Worm (Caenorhabditis elegans) whole organism, L1 larva: ENCODE data around the gene F32H5.1.

Experiments used
- C16A3.4 ChIP-seq: fragments of 150-350 bp; optimal IDR thresholded peaks from 2 replicates; lab custom pipeline; 2014; ENCODE audit warnings: missing biosample characterization, missing genetic modification characterization
- C34B4.2 ChIP-seq: sonication (generic microtip); optimal IDR thresholded peaks from 2 replicates; lab custom pipeline; 2017; ENCODE audit warnings: mild to moderate bottlenecking, missing genetic modification characterization, missing compliant biosample characterization
- F16B12.6 ChIP-seq: fragments of 150-350 bp; optimal IDR thresholded peaks from 2 replicates; lab custom pipeline; 2014; ENCODE audit warnings: missing biosample characterization, missing genetic modification characterization
- Y116A8C.19 ChIP-seq: sonication (generic microtip); optimal IDR thresholded peaks from 2 replicates; lab custom pipeline; 2016; ENCODE audit warnings: missing compliant biosample characterization, missing genetic modification characterization, borderline replicate concordance
- aly-2 ChIP-seq: fragments of 150-350 bp; optimal IDR thresholded peaks from 2 replicates; lab custom pipeline; 2014; ENCODE audit warnings: missing biosample characterization, missing genetic modification characterization
- ama-1 ChIP-seq: fragments of 150-350 bp; optimal IDR thresholded peaks from 2 replicates; lab custom pipeline; 2014
- blmp-1 ChIP-seq: fragments of 150-350 bp; optimal IDR thresholded peaks from 2 replicates; lab custom pipeline; 2014; ENCODE audit warnings: missing biosample characterization, missing genetic modification characterization
- ceh-63 ChIP-seq: fragments of 200-800 bp; sonication (Bioruptor generic); optimal IDR thresholded peaks from 2 replicates; lab custom pipeline; 2018; ENCODE audit warnings: mild to moderate bottlenecking, missing genetic modification characterization, missing compliant biosample characterization
- ceh-8 ChIP-seq: fragments of 200-800 bp; sonication (Bioruptor generic); optimal IDR thresholded peaks from 2 replicates; lab custom pipeline; 2018; ENCODE audit warnings: mild to moderate bottlenecking, missing genetic modification characterization, moderate library complexity, missing compliant biosample characterization
- ceh-82 ChIP-seq, 3 experiments: fragments of 150-350 bp in 1 of 3; sonication (generic microtip) in 2 of 3; optimal IDR thresholded peaks; 2 replicates each; lab custom pipeline; 2014 to 2017; ENCODE audit warnings: missing biosample characterization in 3 of 3, missing genetic modification characterization in 3 of 3
- ceh-88 ChIP-seq: fragments of 200-800 bp; sonication (Bioruptor generic); IDR thresholded peaks from 2 replicates; pipeline ENCODE4 v1.3.6; 2022; ENCODE audit warnings: missing genetic modification characterization, missing compliant biosample characterization
- ceh-90 ChIP-seq: sonication (generic microtip); optimal IDR thresholded peaks from 2 replicates; lab custom pipeline; 2016; ENCODE audit warnings: missing genetic modification characterization, missing compliant biosample characterization
- dpl-1 ChIP-seq, 3 experiments: fragments of 150-350 bp in 2 of 3; sonication (generic microtip) in 1 of 3; optimal IDR thresholded peaks; 2 replicates each; lab custom pipeline; 2014 to 2017; ENCODE audit warnings: missing biosample characterization in 3 of 3, missing genetic modification characterization in 3 of 3, missing genetic modification reagents in 3 of 3
- efl-1 ChIP-seq, 4 experiments: fragments of 150-350 bp; optimal IDR thresholded peaks in 3 of 4; peaks in 1 of 4; 1 replicate in 1 of 4; 2 replicates in 3 of 4; lab custom pipeline; 2014; ENCODE audit warnings: missing biosample characterization in 2 of 4, missing genetic modification characterization in 2 of 4, missing genetic modification reagents in 2 of 4
- egl-13 ChIP-seq: sonication (generic microtip); optimal IDR thresholded peaks from 2 replicates; lab custom pipeline; 2016; ENCODE audit warnings: missing genotype, missing genetic modification reagents, missing genetic modification characterization, missing compliant biosample characterization
- elt-2 ChIP-seq: sonication (generic microtip); optimal IDR thresholded peaks from 2 replicates; lab custom pipeline; 2016; ENCODE audit warnings: missing genetic modification characterization, mild to moderate bottlenecking, inconsistent platforms, missing compliant biosample characterization, missing genetic modification reagents
- elt-3 ChIP-seq, 6 experiments: fragments of 150-350 bp in 1 of 6; sonication (generic microtip); optimal IDR thresholded peaks; 2 replicates each; lab custom pipeline; 2017 to 2018; ENCODE audit warnings: missing biosample characterization in 6 of 6, missing genetic modification characterization in 6 of 6, inconsistent platforms in 1 of 6
- fkh-4 ChIP-seq: sonication (generic microtip); optimal IDR thresholded peaks from 2 replicates; lab custom pipeline; 2016; ENCODE audit warnings: missing compliant biosample characterization, missing genetic modification characterization, borderline replicate concordance
- fkh-8 ChIP-seq: sonication (generic microtip); optimal IDR thresholded peaks from 2 replicates; lab custom pipeline; 2016; ENCODE audit warnings: mild to moderate bottlenecking, missing genetic modification characterization, missing compliant biosample characterization
- fos-1 ChIP-seq: fragments of 150-350 bp; optimal IDR thresholded peaks from 2 replicates; lab custom pipeline; 2014; ENCODE audit warnings: missing biosample characterization, missing genetic modification characterization
- grh-1 ChIP-seq: fragments of 200-800 bp; sonication (Bioruptor generic); IDR thresholded peaks from 2 replicates; pipeline ENCODE4 v1.3.6; 2022; ENCODE audit warnings: missing genetic modification reagents, missing genetic modification characterization, missing compliant biosample characterization
- hlh-17 ChIP-seq: fragments of 200-800 bp; sonication (Bioruptor generic); optimal IDR thresholded peaks from 2 replicates; lab custom pipeline; 2018; ENCODE audit warnings: missing genetic modification characterization, mild to moderate bottlenecking, missing compliant biosample characterization, moderate library complexity, borderline replicate concordance
- hpl-2 ChIP-seq: fragments of 150-350 bp; optimal IDR thresholded peaks from 2 replicates; lab custom pipeline; 2014; ENCODE audit warnings: missing biosample characterization, missing genetic modification reagents, missing genetic modification characterization
- jun-1 ChIP-seq: fragments of 150-350 bp; optimal IDR thresholded peaks from 2 replicates; lab custom pipeline; 2014; ENCODE audit warnings: missing biosample characterization, missing genetic modification reagents, missing genetic modification characterization
- lin-15B ChIP-seq: fragments of 150-350 bp; sonication (generic microtip); optimal IDR thresholded peaks from 3 replicates; lab custom pipeline; 2014; ENCODE audit warnings: missing biosample characterization, missing genetic modification characterization
- lin-35 ChIP-seq, 2 experiments: fragments of 150-350 bp; optimal IDR thresholded peaks; 2 replicates each; lab custom pipeline; 2014; ENCODE audit warnings: missing biosample characterization in 2 of 2, missing genetic modification characterization in 2 of 2, missing genetic modification reagents in 2 of 2
- lin-39 ChIP-seq: fragments of 150-350 bp; optimal IDR thresholded peaks from 2 replicates; lab custom pipeline; 2014; ENCODE audit warnings: missing biosample characterization, missing genetic modification reagents, missing genetic modification characterization
- lsy-2 ChIP-seq, 2 experiments: fragments of 150-350 bp; optimal IDR thresholded peaks; 2 replicates each; lab custom pipeline; 2014; ENCODE audit warnings: missing biosample characterization in 2 of 2, missing genetic modification characterization in 2 of 2
- mep-1 ChIP-seq: fragments of 150-350 bp; optimal IDR thresholded peaks from 2 replicates; lab custom pipeline; 2014; ENCODE audit warnings: missing biosample characterization, missing genetic modification characterization
- nhr-12 ChIP-seq: sonication (generic microtip); optimal IDR thresholded peaks from 2 replicates; lab custom pipeline; 2017; ENCODE audit warnings: missing biosample characterization, missing genetic modification characterization
- nhr-19 ChIP-seq: fragments of 200-800 bp; sonication (Bioruptor generic); conservative IDR thresholded peaks from 2 replicates; pipeline ENCODE4 v1.3.6; 2022; ENCODE audit warnings: missing genetic modification characterization, missing compliant biosample characterization
- nhr-20 ChIP-seq: sonication (generic microtip); optimal IDR thresholded peaks from 2 replicates; lab custom pipeline; 2016; ENCODE audit warnings: mild to moderate bottlenecking, missing genetic modification characterization, missing compliant biosample characterization
- nhr-237 ChIP-seq: fragments of 150-350 bp; optimal IDR thresholded peaks from 2 replicates; lab custom pipeline; 2014; ENCODE audit warnings: missing biosample characterization, missing genetic modification characterization
- nhr-28 ChIP-seq: fragments of 150-350 bp; optimal IDR thresholded peaks from 2 replicates; lab custom pipeline; 2014; ENCODE audit warnings: missing biosample characterization, missing genetic modification characterization
- nhr-47 ChIP-seq: sonication (generic microtip); optimal IDR thresholded peaks from 2 replicates; lab custom pipeline; 2016; ENCODE audit warnings: mild to moderate bottlenecking, missing genetic modification characterization, moderate library complexity, missing compliant biosample characterization
- nhr-71 ChIP-seq: sonication (generic microtip); optimal IDR thresholded peaks from 2 replicates; lab custom pipeline; 2016; ENCODE audit warnings: mild to moderate bottlenecking, missing genetic modification characterization, moderate library complexity, missing compliant biosample characterization
- nhr-85 ChIP-seq: sonication (generic microtip); peaks from one replicate; lab custom pipeline; 2016; ENCODE audit warnings: missing genetic modification characterization, inconsistent platforms, missing compliant biosample characterization
- nhr-90 ChIP-seq: sonication (generic microtip); optimal IDR thresholded peaks from 2 replicates; lab custom pipeline; 2016; ENCODE audit warnings: mild to moderate bottlenecking, missing genetic modification characterization, missing compliant biosample characterization; ENCODE audit not compliant: poor library complexity
- pag-3 ChIP-seq: sonication (generic microtip); optimal IDR thresholded peaks from 2 replicates; lab custom pipeline; 2017; ENCODE audit warnings: missing genetic modification characterization, mild to moderate bottlenecking, missing compliant biosample characterization, antibody characterized with exemption, borderline replicate concordance; ENCODE audit not compliant: insufficient read depth
- pax-3 ChIP-seq: fragments of 200-800 bp; sonication (Bioruptor generic); optimal IDR thresholded peaks from 2 replicates; lab custom pipeline; 2018; ENCODE audit warnings: mild to moderate bottlenecking, missing genetic modification characterization, moderate library complexity, missing compliant biosample characterization
- rnt-1 ChIP-seq: sonication (generic microtip); optimal IDR thresholded peaks from 2 replicates; lab custom pipeline; 2016; ENCODE audit warnings: mild to moderate bottlenecking, missing genetic modification characterization, moderate library complexity, missing compliant biosample characterization
- skn-1 ChIP-seq: fragments of 150-350 bp; optimal IDR thresholded peaks from 2 replicates; lab custom pipeline; 2014; ENCODE audit warnings: missing biosample characterization, missing genetic modification characterization
- snpc-4 ChIP-seq: fragments of 150-350 bp; optimal IDR thresholded peaks from 2 replicates; lab custom pipeline; 2014; ENCODE audit warnings: missing biosample characterization, missing genetic modification characterization
- snu-23 ChIP-seq: sonication (generic microtip); optimal IDR thresholded peaks from 2 replicates; lab custom pipeline; 2016; ENCODE audit warnings: missing genetic modification characterization, missing compliant biosample characterization
- sox-4 ChIP-seq: sonication (generic microtip); optimal IDR thresholded peaks from 2 replicates; lab custom pipeline; 2016; ENCODE audit warnings: missing genetic modification characterization, missing compliant biosample characterization
- unc-130 ChIP-seq: fragments of 150-350 bp; optimal IDR thresholded peaks from 2 replicates; lab custom pipeline; 2017; ENCODE audit warnings: missing biosample characterization, missing genetic modification characterization, inconsistent platforms
- unc-62 ChIP-seq: fragments of 150-350 bp; optimal IDR thresholded peaks from 2 replicates; lab custom pipeline; 2014; ENCODE audit warnings: missing biosample characterization, missing genetic modification reagents, missing genetic modification characterization
- unc-98 ChIP-seq: fragments of 200-800 bp; sonication (Bioruptor generic); IDR thresholded peaks from 2 replicates; pipeline ENCODE4 v1.3.6; 2022; ENCODE audit warnings: missing genetic modification characterization, missing compliant biosample characterization
- ztf-11 ChIP-seq, 2 experiments: sonication (generic microtip); optimal IDR thresholded peaks; 2 replicates each; lab custom pipeline; 2016 to 2017; ENCODE audit warnings: missing genetic modification characterization in 2 of 2, missing biosample characterization in 1 of 2, missing compliant biosample characterization in 1 of 2

Gene F32H5.1

ce11 chrV:13380178-13380577 is 22.3 kb upstream of the F32H5.1 start, which contains the start of gene ifbp-1 (continued):
- no peak for TF ChIP-seq hlh-17 (GFP tag; lab: Kevin White, UChicago)
- TF ChIP-seq lsy-2 (tag; optimal IDR thresholded peaks at IDR 0.05; lab: Kevin White, UChicago): peak; percentile 57 to 82
- no peak for TF ChIP-seq unc-98 (GFP tag; lab: Robert Waterston, UW)
- peak in 1 of 3 experiments; percentile 19 for TF ChIP-seq ceh-82 (tag; optimal IDR thresholded peaks at IDR 0.05; lab: Kevin White, UChicago)
- TF ChIP-seq egl-13 (tag; lab: Kevin White, UChicago): no peak
- no peak for TF ChIP-seq ceh-8 (GFP tag; lab: Kevin White, UChicago)
- TF ChIP-seq aly-2 (tag; lab: Kevin White, UChicago): no peak
- peak; percentile 26 to 74 (median 51) for TF ChIP-seq dpl-1 (GFP tag; optimal IDR thresholded peaks at IDR 0.05; lab: Kevin White, UChicago)
- no peak for TF ChIP-seq ceh-88 (GFP tag; lab: Robert Waterston, UW)
- TF ChIP-seq fkh-4 (tag; lab: Kevin White, UChicago): no peak

- TF ChIP-seq skn-1: no peak
- TF ChIP-seq jun-1 (tag; lab: Kevin White, UChicago): peak; percentile 15
- TF ChIP-seq unc-62: no peak
- TF ChIP-seq nhr-237 (tag; lab: Kevin White, UChicago): no peak
- no peak for TF ChIP-seq nhr-19 (GFP tag; lab: Robert Waterston, UW)
- TF ChIP-seq snpc-4 (tag; lab: Kevin White, UChicago): no peak
- no peak for TF ChIP-seq efl-1 (optimal IDR thresholded peaks at IDR 0.05; lab: Kevin White, UChicago)
- TF ChIP-seq efl-1 (GFP tag; optimal IDR thresholded peaks at IDR 0.05 in 1 of 2; lab: Kevin White, UChicago): peak in 1 of 2 experiments; percentile 60
- TF ChIP-seq Y116A8C.19 (tag; lab: Kevin White, UChicago): no peak
- TF ChIP-seq unc-98 (GFP tag; lab: Robert Waterston, UW): no peak
- peak; percentile 30 for TF ChIP-seq nhr-20 (tag; lab: Kevin White, UChicago)
- no peak for TF ChIP-seq ztf-11 (tag; optimal IDR thresholded peaks at IDR 0.05; lab: Kevin White, UChicago)
- no peak for TF ChIP-seq ceh-63
- no peak for TF ChIP-seq nhr-47 (tag; lab: Kevin White, UChicago)
- TF ChIP-seq nhr-12 (tag; lab: Kevin White, UChicago): no peak
- TF ChIP-seq dpl-1 (GFP tag; optimal IDR thresholded peaks at IDR 0.05; lab: Kevin White, UChicago): peak in 1 of 3 experiments; percentile 9
- no peak for TF ChIP-seq ceh-90 (tag; lab: Kevin White, UChicago)
- peak; percentile 37 for TF ChIP-seq nhr-71 (tag; lab: Kevin White, UChicago)
- no peak for TF ChIP-seq nhr-28 (tag; lab: Kevin White, UChicago)
- peak; percentile 97 for TF ChIP-seq elt-2 (tag; lab: Kevin White, UChicago)
- peak; percentile 26 for TF ChIP-seq pax-3
- no peak for TF ChIP-seq hpl-2
- TF ChIP-seq ama-1 (lab: Kevin White, UChicago): no peak
- peak in 1 of 2 experiments; percentile 48 for TF ChIP-seq lin-35 (GFP tag; optimal IDR thresholded peaks at IDR 0.05; lab: Kevin White, UChicago)
- no peak for TF ChIP-seq lin-15B (tag; lab: Kevin White, UChicago)
- TF ChIP-seq C34B4.2: no peak
- peak; percentile 16 for TF ChIP-seq nhr-90 (tag; lab: Kevin White, UChicago)
- TF ChIP-seq sox-4 (tag; lab: Kevin White, UChicago): no peak
Measured at ce11 chrV:13377130-13377529, 19.3 kb upstream of the F32H5.1 start.

- TF ChIP-seq pag-3 (no peak), nhr-19 (GFP tag; lab: Robert Waterston, UW) (no peak), fkh-8 (tag; lab: Kevin White, UChicago) (no peak), blmp-1 (tag; lab: Kevin White, UChicago) (peak; percentile 71), rnt-1 (tag; lab: Kevin White, UChicago) (peak; percentile 19), C16A3.4 (tag; lab: Kevin White, UChicago) (peak; percentile 14), grh-1 (GFP tag; lab: Robert Waterston, UW) (peak; percentile 94), fos-1 (tag; lab: Kevin White, UChicago) (no peak), dpl-1 (GFP tag; optimal IDR thresholded peaks at IDR 0.05; lab: Kevin White, UChicago) (peak in 1 of 3 experiments; percentile 1), elt-2 (tag; lab: Kevin White, UChicago) (no peak), nhr-85 (peak; percentile 95), mep-1 (tag; lab: Kevin White, UChicago) (peak; percentile 55), nhr-47 (tag; lab: Kevin White, UChicago) (peak; percentile 2), lsy-2 (tag; optimal IDR thresholded peaks at IDR 0.05; lab: Kevin White, UChicago) (peak in 1 of 2 experiments; percentile 70), snu-23 (peak; percentile 30), F16B12.6 (tag; lab: Kevin White, UChicago) (no peak), unc-130 (tag; lab: Kevin White, UChicago) (no peak), lin-39 (tag; lab: Kevin White, UChicago) (no peak), elt-3 (tag; optimal IDR thresholded peaks at IDR 0.05; lab: Kevin White, UChicago) (peak in 1 of 6 experiments; percentile 12), ztf-11 (tag; optimal IDR thresholded peaks at IDR 0.05; lab: Kevin White, UChicago) (no peak)
Measured at ce11 chrV:13375861-13376260, 18.0 kb upstream of the F32H5.1 start.
